Worm (Caenorhabditis elegans): ENCODE data around the gene suca-1.

Gene suca-1

DNA sequence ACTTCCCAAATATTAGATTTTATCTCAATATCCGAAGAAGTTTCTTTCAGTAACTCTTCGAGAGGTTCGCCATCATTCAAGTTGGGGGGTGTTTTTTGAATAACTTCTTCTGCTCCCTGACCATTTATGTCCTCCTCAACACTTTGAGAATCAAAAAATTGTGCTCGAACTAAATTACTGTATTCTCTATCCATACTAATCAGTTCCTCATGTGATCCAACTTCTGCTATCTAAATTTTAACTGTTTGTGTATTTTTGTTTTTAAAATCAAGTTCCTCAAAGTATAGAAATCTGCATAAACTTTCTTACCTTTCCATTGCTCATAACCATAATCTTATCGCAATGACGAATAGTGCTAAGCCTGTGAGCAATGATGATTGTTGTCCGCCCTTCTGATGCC, 38.2 kb downstream of the suca-1 start:
- no peak for TF ChIP-seq ceh-27 (GFP tag; optimal IDR thresholded peaks at IDR 0.05)
- no peak for TF ChIP-seq lsy-27 (tag; optimal IDR thresholded peaks at IDR 0.05; ENCODE audit: borderline replicate concordance, insufficient read depth)
- TF ChIP-seq ceh-79 (tag; optimal IDR thresholded peaks at IDR 0.05): no peak
- TF ChIP-seq somi-1 (GFP tag; optimal IDR thresholded peaks at IDR 0.05): no peak
- TF ChIP-seq sdz-38 (tag; optimal IDR thresholded peaks at IDR 0.05): no peak
- no peak for TF ChIP-seq snpc-3.4 (tag; optimal IDR thresholded peaks at IDR 0.05)
- no peak for TF ChIP-seq cebp-2 (GFP tag; IDR thresholded peaks at IDR 0.05)
- no peak for TF ChIP-seq F37B4.10 (GFP tag; IDR thresholded peaks at IDR 0.05)
- TF ChIP-seq mel-28 (tag; optimal IDR thresholded peaks at IDR 0.05; ENCODE audit: borderline replicate concordance): no peak
- TF ChIP-seq pbrm-1 (GFP tag; IDR thresholded peaks at IDR 0.05): no peak
- TF ChIP-seq let-607 (tag; optimal IDR thresholded peaks at IDR 0.05): no peak
- TF ChIP-seq rpc-1 (optimal IDR thresholded peaks at IDR 0.05): no peak
- no peak for TF ChIP-seq rpc-1 (tag; optimal IDR thresholded peaks at IDR 0.05)
- no peak for TF ChIP-seq snpc-1.3 (tag; optimal IDR thresholded peaks at IDR 0.05; ENCODE audit: insufficient read depth)
- no peak for TF ChIP-seq aptf-3 (GFP tag; IDR thresholded peaks at IDR 0.05)
- TF ChIP-seq hsf-1 (GFP tag; IDR thresholded peaks at IDR 0.05): no peak

DNA sequence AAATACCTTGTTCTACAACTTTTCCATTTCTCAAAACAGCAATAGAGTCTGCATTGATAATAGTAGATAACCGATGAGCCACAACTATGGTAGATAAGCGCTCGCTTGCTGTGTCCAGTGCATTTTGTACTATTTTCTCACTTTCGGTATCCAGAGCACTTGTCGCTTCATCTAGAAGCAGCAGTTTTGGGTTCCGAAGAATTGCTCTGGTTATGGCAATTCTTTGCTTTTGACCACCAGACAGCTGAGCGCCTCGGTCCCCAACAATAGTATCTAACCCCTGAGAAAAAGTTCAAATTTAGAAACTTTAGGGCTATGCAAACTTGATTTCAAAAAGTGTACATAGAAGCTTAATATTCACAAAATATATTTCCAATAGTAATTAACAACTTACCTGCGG, 40.3 kb downstream of the suca-1 start:
- TF ChIP-seq lin-35 (GFP tag; optimal IDR thresholded peaks at IDR 0.05) (no peak), cebp-1 (GFP tag; IDR thresholded peaks at IDR 0.05) (no peak), cebp-1 (tag; optimal IDR thresholded peaks at IDR 0.05) (no peak), Y53F4B.3 (GFP tag; IDR thresholded peaks at IDR 0.05) (no peak), ztf-6 (GFP tag; IDR thresholded peaks at IDR 0.05) (no peak), hmg-20 (GFP tag; IDR thresholded peaks at IDR 0.05) (no peak), egl-44 (GFP tag; IDR thresholded peaks at IDR 0.05) (no peak), attf-3 (GFP tag; conservative IDR thresholded peaks at IDR 0.05) (no peak), nhr-120 (GFP tag; IDR thresholded peaks at IDR 0.05) (no peak)

DNA sequence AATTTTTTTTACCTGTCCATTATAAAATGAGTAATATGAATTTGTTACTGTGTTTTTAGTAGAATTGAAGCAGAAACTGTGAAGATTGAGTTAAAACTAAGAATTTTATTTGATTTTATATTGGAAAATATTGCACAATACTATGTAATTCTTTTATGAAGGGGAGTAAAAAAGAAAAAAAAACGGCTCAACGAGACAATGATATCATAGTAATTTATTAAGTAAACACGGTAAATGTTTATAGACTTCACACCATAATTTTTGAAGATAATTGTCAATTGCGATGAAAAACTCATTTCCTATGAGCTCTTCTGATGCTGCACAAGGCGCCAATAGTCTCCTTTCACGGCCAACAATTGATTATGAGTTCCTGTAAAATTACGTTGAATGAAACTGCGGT, 40.7 kb downstream of the suca-1 start, which contains the start of gene pgp-5:
TSS of gene pgp-5 (minus strand) at position 87 of the 400 bp plus-strand sequence.
- TF ChIP-seq lsy-27 (tag; optimal IDR thresholded peaks at IDR 0.05; ENCODE audit: borderline replicate concordance, insufficient read depth): no peak
- TF ChIP-seq F57A8.1 (GFP tag; optimal IDR thresholded peaks at IDR 0.05): no peak
- TF ChIP-seq ztf-6 (GFP tag; IDR thresholded peaks at IDR 0.05): no peak
- no peak for TF ChIP-seq B0261.1 (tag; optimal IDR thresholded peaks at IDR 0.05)
- no peak for TF ChIP-seq cebp-1 (GFP tag; IDR thresholded peaks at IDR 0.05)
- TF ChIP-seq cebp-1 (tag; optimal IDR thresholded peaks at IDR 0.05): no peak
- TF ChIP-seq zfh-2 (GFP tag; conservative IDR thresholded peaks at IDR 0.05): no peak
- TF ChIP-seq hlh-26 (GFP tag; conservative IDR thresholded peaks at IDR 0.05): no peak
- TF ChIP-seq mxl-1 (tag; optimal IDR thresholded peaks at IDR 0.05): no peak
- no peak for TF ChIP-seq bed-1 (GFP tag; IDR thresholded peaks at IDR 0.05)
- TF ChIP-seq zim-3 (tag; optimal IDR thresholded peaks at IDR 0.05): no peak
- no peak for TF ChIP-seq snpc-1.3 (tag; optimal IDR thresholded peaks at IDR 0.05; ENCODE audit: insufficient read depth)
- TF ChIP-seq hrde-1 (tag; optimal IDR thresholded peaks at IDR 0.05; ENCODE audit: borderline replicate concordance): no peak
- no peak for TF ChIP-seq bed-2 (GFP tag; IDR thresholded peaks at IDR 0.05)
- no peak for TF ChIP-seq mel-28 (tag; optimal IDR thresholded peaks at IDR 0.05; ENCODE audit: borderline replicate concordance)
- TF ChIP-seq F33H1.4 (GFP tag; IDR thresholded peaks at IDR 0.05): no peak
- no peak for TF ChIP-seq sptf-2 (GFP tag; optimal IDR thresholded peaks at IDR 0.05)
- no peak for TF ChIP-seq ceh-79 (tag; optimal IDR thresholded peaks at IDR 0.05)
- TF ChIP-seq aptf-3 (GFP tag; IDR thresholded peaks at IDR 0.05): no peak
- no peak for TF ChIP-seq egl-44 (GFP tag; IDR thresholded peaks at IDR 0.05)
- no peak for TF ChIP-seq ceh-40 (GFP tag; IDR thresholded peaks at IDR 0.05)

Measured in whole organism, young adult.